Fruit fly (Drosophila melanogaster) whole organism, embryonic: Measurements from ENCODE around the gene ATPsynB.

ENCODE experiments used
- Aef1 ChIP-seq: fragments of 200-800 bp; sonication (Bioruptor generic); IDR thresholded peaks from 3 replicates; pipeline ENCODE4 v1.3.6; 2022; ENCODE audit warnings: missing biosample characterization, missing genetic modification characterization
- Bgb ChIP-seq: fragments of 200-800 bp; sonication (Bioruptor generic); IDR thresholded peaks from 2 replicates; pipeline ENCODE4 v1.3.6; 2022; ENCODE audit warnings: missing biosample characterization, missing genetic modification characterization; ENCODE audit not compliant: partially characterized antibody
- CG1024 ChIP-seq: fragments of 200-800 bp; sonication (Bioruptor generic); IDR thresholded peaks from 2 replicates; pipeline ENCODE4 v1.3.6; 2022; ENCODE audit warnings: missing biosample characterization, missing genetic modification characterization
- CG10366 ChIP-seq: fragments of 200-800 bp; sonication (Bioruptor generic); IDR thresholded peaks from 2 replicates; pipeline ENCODE4 v1.3.6; 2022; ENCODE audit warnings: missing biosample characterization, missing genetic modification characterization
- CG10543 ChIP-seq: fragments of 200-800 bp; sonication (Bioruptor generic); optimal IDR thresholded peaks from 3 replicates; lab custom pipeline; 2017; ENCODE audit warnings: missing biosample characterization, mild to moderate bottlenecking, missing genetic modification characterization, moderate library complexity
- CG13424 ChIP-seq: fragments of 200-800 bp; sonication (Bioruptor generic); optimal IDR thresholded peaks from 2 replicates; lab custom pipeline; 2019; ENCODE audit warnings: missing biosample characterization, mild to moderate bottlenecking, missing genetic modification characterization, moderate library complexity
- CG13775 ChIP-seq: fragments of 200-800 bp; sonication (Bioruptor generic); optimal IDR thresholded peaks from 3 replicates; lab custom pipeline; 2017; ENCODE audit warnings: missing biosample characterization, mild to moderate bottlenecking, missing genetic modification characterization
- CG15269 ChIP-seq: fragments of 200-800 bp; sonication (Bioruptor generic); optimal IDR thresholded peaks from 2 replicates; lab custom pipeline; 2018; ENCODE audit warnings: missing biosample characterization, mild to moderate bottlenecking, missing genetic modification characterization, moderate library complexity
- CG1603 ChIP-seq: fragments of 200-800 bp; sonication (Bioruptor generic); optimal IDR thresholded peaks from 2 replicates; lab custom pipeline; 2019; ENCODE audit warnings: missing biosample characterization, mild to moderate bottlenecking, missing genetic modification characterization, moderate library complexity
- CG17829 ChIP-seq: fragments of 200-800 bp; optimal IDR thresholded peaks from 2 replicates; lab custom pipeline; 2019; ENCODE audit warnings: missing biosample characterization, mild to moderate bottlenecking, missing genetic modification characterization, moderate library complexity
- CG2129 ChIP-seq: fragments of 200-800 bp; sonication (Bioruptor generic); IDR thresholded peaks from 2 replicates; pipeline ENCODE4 v1.3.6; 2022; ENCODE audit warnings: missing biosample characterization, missing genetic modification characterization; ENCODE audit not compliant: partially characterized antibody
- CG2199 ChIP-seq: fragments of 200-800 bp; sonication (Bioruptor generic); IDR thresholded peaks from 3 replicates; pipeline ENCODE4 v1.3.6; 2022; ENCODE audit warnings: missing biosample characterization, missing genetic modification characterization
- CG30403 ChIP-seq: fragments of 200-800 bp; sonication (Bioruptor generic); optimal IDR thresholded peaks from 3 replicates; lab custom pipeline; 2016; ENCODE audit warnings: missing biosample characterization, missing genetic modification characterization
- CG4404 ChIP-seq: fragments of 200-800 bp; sonication (Bioruptor generic); IDR thresholded peaks from 2 replicates; pipeline ENCODE4 v1.3.6; 2022; ENCODE audit warnings: missing biosample characterization, missing genetic modification characterization
- CG8765 ChIP-seq: fragments of 200-800 bp; sonication (Bioruptor generic); IDR thresholded peaks from 2 replicates; pipeline ENCODE4 v1.3.6; 2022; ENCODE audit warnings: missing biosample characterization, missing genetic modification characterization
- CG8944 ChIP-seq: fragments of 200-800 bp; sonication (Bioruptor generic); optimal IDR thresholded peaks from 3 replicates; lab custom pipeline; 2016; ENCODE audit warnings: missing biosample characterization, missing genetic modification characterization
- Camta ChIP-seq: fragments of 200-800 bp; sonication (Bioruptor generic); optimal IDR thresholded peaks from 2 replicates; lab custom pipeline; 2016; ENCODE audit warnings: missing biosample characterization, missing genetic modification characterization
- D19B ChIP-seq: fragments of 200-800 bp; sonication (Bioruptor generic); optimal IDR thresholded peaks from 2 replicates; lab custom pipeline; 2017; ENCODE audit warnings: missing biosample characterization, mild to moderate bottlenecking, missing genetic modification characterization
- Drgx ChIP-seq: fragments of 200-800 bp; sonication (Bioruptor generic); IDR thresholded peaks from 2 replicates; pipeline ENCODE4 v1.3.6; 2022; ENCODE audit warnings: missing biosample characterization, missing genetic modification characterization
- E2f2 ChIP-seq: fragments of 200-800 bp; sonication (Bioruptor generic); IDR thresholded peaks from 2 replicates; pipeline ENCODE4 v1.3.6; 2022; ENCODE audit warnings: missing biosample characterization, missing genetic modification characterization
- ERR ChIP-seq: fragments of 200-800 bp; sonication (Bioruptor generic); optimal IDR thresholded peaks from 2 replicates; lab custom pipeline; 2016; ENCODE audit warnings: missing biosample characterization, missing genetic modification characterization
- Gsc ChIP-seq: fragments of 200-800 bp; sonication (Bioruptor generic); IDR thresholded peaks from 2 replicates; pipeline ENCODE4 v1.3.6; 2022; ENCODE audit warnings: missing biosample characterization, missing genetic modification characterization
- HHEX ChIP-seq: fragments of 200-800 bp; sonication (Bioruptor generic); optimal IDR thresholded peaks from 3 replicates; lab custom pipeline; 2017; ENCODE audit warnings: missing biosample characterization, mild to moderate bottlenecking, missing genetic modification characterization, missing genetic modification reagents
- HLH4C ChIP-seq: fragments of 200-800 bp; sonication (Bioruptor generic); IDR thresholded peaks from 3 replicates; pipeline ENCODE4 v1.3.6; 2022; ENCODE audit warnings: missing biosample characterization, missing genetic modification characterization; ENCODE audit not compliant: partially characterized antibody
- Hand ChIP-seq: fragments of 200-800 bp; sonication (Bioruptor generic); optimal IDR thresholded peaks from 2 replicates; lab custom pipeline; 2017; ENCODE audit warnings: mild to moderate bottlenecking, missing biosample characterization, missing genetic modification reagents, missing genetic modification characterization
- Hey ChIP-seq: fragments of 200-800 bp; sonication (Bioruptor generic); optimal IDR thresholded peaks from 3 replicates; lab custom pipeline; 2018; ENCODE audit warnings: missing biosample characterization, mild to moderate bottlenecking, missing genetic modification characterization
- Hr3 ChIP-seq: fragments of 200-800 bp; sonication (Bioruptor generic); optimal IDR thresholded peaks from 3 replicates; lab custom pipeline; 2016; ENCODE audit warnings: missing biosample characterization, missing genetic modification characterization
- Lpt ChIP-seq: fragments of >200 bp; optimal IDR thresholded peaks from 2 replicates; lab custom pipeline; 2018; ENCODE audit warnings: missing biosample characterization, missing genetic modification characterization
- MESR4 ChIP-seq: fragments of 200-800 bp; sonication (Bioruptor generic); optimal IDR thresholded peaks from 2 replicates; lab custom pipeline; 2018; ENCODE audit warnings: missing biosample characterization, mild to moderate bottlenecking, missing genetic modification characterization, moderate library complexity
- Meics ChIP-seq: fragments of 200-800 bp; sonication (Bioruptor generic); optimal IDR thresholded peaks from 2 replicates; lab custom pipeline; 2017; ENCODE audit warnings: missing biosample characterization, mild to moderate bottlenecking, missing genetic modification characterization
- Oaz ChIP-seq: fragments of 200-800 bp; sonication (Bioruptor generic); IDR thresholded peaks from 2 replicates; pipeline ENCODE4 v1.3.6; 2022; ENCODE audit warnings: missing biosample characterization, missing genetic modification characterization
- Sry-δ ChIP-seq: fragments of 200-800 bp; sonication (Bioruptor generic); optimal IDR thresholded peaks from 2 replicates; lab custom pipeline; 2016; ENCODE audit warnings: missing biosample characterization, missing genetic modification characterization
- Taf1 ChIP-seq: fragments of 200-800 bp; sonication (Bioruptor generic); IDR thresholded peaks from 2 replicates; pipeline ENCODE4 v1.3.6; 2022; ENCODE audit warnings: missing biosample characterization, missing genetic modification characterization
- bcd ChIP-seq: fragments of 200-800 bp; sonication (Bioruptor generic); optimal IDR thresholded peaks from 2 replicates; lab custom pipeline; 2017; ENCODE audit warnings: missing biosample characterization, mild to moderate bottlenecking, missing genetic modification characterization
- disco-r ChIP-seq: fragments of 200-800 bp; sonication (Bioruptor generic); optimal IDR thresholded peaks from 2 replicates; lab custom pipeline; 2016; ENCODE audit warnings: missing biosample characterization, missing genetic modification characterization
- esg ChIP-seq: fragments of 200-800 bp; sonication (Bioruptor generic); conservative IDR thresholded peaks from 2 replicates; pipeline ENCODE4 v1.3.6; 2022; ENCODE audit warnings: missing biosample characterization, missing genetic modification characterization
- fd102C ChIP-seq: fragments of 200-800 bp; sonication (Bioruptor generic); optimal IDR thresholded peaks from 2 replicates; lab custom pipeline; 2018; ENCODE audit warnings: missing biosample characterization, mild to moderate bottlenecking, missing genetic modification characterization, moderate library complexity
- hkb ChIP-seq, 2 experiments: fragments of 200-800 bp in 1 of 2; fragments of >200 bp in 1 of 2; sonication (Bioruptor generic) in 1 of 2; IDR thresholded peaks in 1 of 2; optimal IDR thresholded peaks in 1 of 2; 2 replicates each; pipeline versions ENCODE4 v1.3.6 to Lab custom; 2017 to 2022; ENCODE audit warnings: missing biosample characterization in 1 of 2, missing genetic modification characterization in 1 of 2
- ind ChIP-seq: fragments of 200-800 bp; sonication (Bioruptor generic); optimal IDR thresholded peaks from 3 replicates; lab custom pipeline; 2016; ENCODE audit warnings: missing biosample characterization, missing genetic modification characterization
- insv ChIP-seq, 2 experiments: fragments of 200-800 bp; sonication (Bioruptor generic); optimal IDR thresholded peaks; 3 replicates each; lab custom pipeline; 2016 to 2018; ENCODE audit warnings: missing biosample characterization in 2 of 2, missing genetic modification characterization in 2 of 2
- nmo ChIP-seq: fragments of 200-800 bp; sonication (Bioruptor generic); optimal IDR thresholded peaks from 2 replicates; lab custom pipeline; 2018; ENCODE audit warnings: missing biosample characterization, mild to moderate bottlenecking, missing genetic modification characterization, moderate library complexity
- pb ChIP-seq: fragments of 200-800 bp; sonication (Bioruptor generic); optimal IDR thresholded peaks from 3 replicates; lab custom pipeline; 2016; ENCODE audit warnings: missing biosample characterization, missing genetic modification characterization
- phol ChIP-seq: fragments of 200-800 bp; sonication (Bioruptor generic); optimal IDR thresholded peaks from 3 replicates; lab custom pipeline; 2018; ENCODE audit warnings: missing biosample characterization, mild to moderate bottlenecking, missing genetic modification characterization, moderate library complexity
- row ChIP-seq: fragments of 200-800 bp; sonication (Bioruptor generic); IDR thresholded peaks from 3 replicates; pipeline ENCODE4 v1.3.6; 2022; ENCODE audit warnings: missing biosample characterization, missing genetic modification characterization
- salm ChIP-seq: fragments of 200-800 bp; sonication (Bioruptor generic); optimal IDR thresholded peaks from 2 replicates; lab custom pipeline; 2018; ENCODE audit warnings: missing biosample characterization, mild to moderate bottlenecking, missing genetic modification characterization
- sisA ChIP-seq: fragments of 200-800 bp; sonication (Bioruptor generic); IDR thresholded peaks from 2 replicates; pipeline ENCODE4 v1.3.6; 2022; ENCODE audit warnings: missing biosample characterization, missing genetic modification characterization
- sna ChIP-seq: fragments of 200-800 bp; sonication (Bioruptor generic); IDR thresholded peaks from 2 replicates; pipeline ENCODE4 v1.3.6; 2022; ENCODE audit warnings: missing biosample characterization, missing genetic modification characterization; ENCODE audit not compliant: partially characterized antibody
- tna ChIP-seq: fragments of 200-800 bp; sonication (Bioruptor generic); IDR thresholded peaks from 2 replicates; pipeline ENCODE4 v1.3.6; 2022; ENCODE audit warnings: missing biosample characterization, missing genetic modification characterization; ENCODE audit not compliant: partially characterized antibody
- usp ChIP-seq: fragments of >200 bp; optimal IDR thresholded peaks from 2 replicates; lab custom pipeline; 2017; ENCODE audit warnings: missing biosample characterization, missing genetic modification characterization
- wdn ChIP-seq: fragments of 200-800 bp; sonication (Bioruptor generic); IDR thresholded peaks from 2 replicates; pipeline ENCODE4 v1.3.6; 2022; ENCODE audit warnings: missing biosample characterization, missing genetic modification characterization
- zfh1 ChIP-seq: fragments of 200-800 bp; sonication (Bioruptor generic); IDR thresholded peaks from 3 replicates; pipeline ENCODE4 v1.3.6; 2022; ENCODE audit warnings: missing biosample characterization, missing genetic modification characterization

Gene ATPsynB

dm6 chr3L:9726707-9727106, 3.1 kb upstream of the ATPsynB start, which contains the start of gene Naa60 (continued):
- TF ChIP-seq CG30403 (GFP tag; lab: Kevin White, UChicago) (no peak), ERR (GFP tag; lab: Kevin White, UChicago) (no peak), Bgb (GFP tag; lab: Robert Waterston, UW) (peak; percentile 92), CG2199 (GFP tag; lab: Robert Waterston, UW) (no peak), tna (GFP tag; lab: Robert Waterston, UW) (peak; percentile 74), CG8944 (no peak), disco-r (GFP tag; lab: Kevin White, UChicago) (no peak), CG1603 (tag; lab: Kevin White, UChicago) (no peak), E2f2 (GFP tag; lab: Robert Waterston, UW) (peak; percentile 79), Oaz (GFP tag; lab: Robert Waterston, UW) (no peak), CG15269 (tag; lab: Kevin White, UChicago) (no peak), sna (GFP tag; lab: Robert Waterston, UW) (peak; percentile 78), Aef1 (no peak), Hey (no peak), Meics (GFP tag; lab: Kevin White, UChicago) (no peak), HHEX (GFP tag; lab: Kevin White, UChicago) (no peak), sisA (GFP tag; lab: Robert Waterston, UW) (no peak), D19B (no peak), Lpt (GFP tag; lab: Kevin White, UChicago) (no peak), CG17829 (tag; lab: Kevin White, UChicago) (peak; percentile 24), pb (no peak), insv (GFP tag; optimal IDR thresholded peaks at IDR 0.05; lab: Kevin White, UChicago) (peak in 1 of 2 experiments; percentile 94), esg (no peak), fd102C (no peak), CG13424 (tag; lab: Kevin White, UChicago) (no peak), CG2129 (GFP tag; lab: Robert Waterston, UW) (peak; percentile 74), MESR4 (peak; percentile 70), Drgx (GFP tag; lab: Robert Waterston, UW) (no peak), CG10543 (GFP tag; lab: Kevin White, UChicago) (no peak), phol (tag; lab: Kevin White, UChicago) (peak; percentile 25), CG8765 (GFP tag; lab: Robert Waterston, UW) (no peak), CG1024 (GFP tag; lab: Robert Waterston, UW) (no peak), Hr3 (GFP tag; lab: Kevin White, UChicago) (no peak), salm (no peak), bcd (no peak), usp (GFP tag; lab: Kevin White, UChicago) (no peak), CG13775 (GFP tag; lab: Kevin White, UChicago) (no peak), Sry-δ (GFP tag; lab: Kevin White, UChicago) (peak; percentile 85), Gsc (GFP tag; lab: Robert Waterston, UW) (no peak), Hand (GFP tag; lab: Kevin White, UChicago) (no peak), nmo (GFP tag; lab: Kevin White, UChicago) (peak; percentile 39), CG4404 (GFP tag; lab: Robert Waterston, UW) (no peak), ind (GFP tag; lab: Kevin White, UChicago) (no peak), hkb (optimal IDR thresholded peaks at IDR 0.05; lab: Kevin White, UChicago) (no peak), hkb (GFP tag; IDR thresholded peaks at IDR 0.05; lab: Robert Waterston, UW) (no peak), row (peak; percentile 69), zfh1 (no peak), Camta (GFP tag; lab: Kevin White, UChicago) (no peak), CG10366 (no peak), Taf1 (GFP tag; lab: Robert Waterston, UW) (no peak), HLH4C (GFP tag; lab: Robert Waterston, UW) (peak; percentile 84), wdn (GFP tag; lab: Robert Waterston, UW) (no peak)
